Worm (Caenorhabditis elegans) whole organism, late embryonic: Measurements from ENCODE around the gene fbxc-47.

Experiments used
- F13H6.1 ChIP-seq: sonication (generic microtip); optimal IDR thresholded peaks from 2 replicates; lab custom pipeline; 2016; ENCODE audit warnings: missing genetic modification characterization, missing compliant biosample characterization
- ama-1 ChIP-seq: fragments of 150-350 bp; optimal IDR thresholded peaks from 2 replicates; lab custom pipeline; 2014
- ceh-30 ChIP-seq: fragments of 150-350 bp; optimal IDR thresholded peaks from 2 replicates; lab custom pipeline; 2014; ENCODE audit warnings: missing biosample characterization, missing genetic modification characterization
- elt-2 ChIP-seq: sonication (generic microtip); optimal IDR thresholded peaks from 2 replicates; lab custom pipeline; 2016; ENCODE audit warnings: missing genetic modification reagents, missing genetic modification characterization, missing compliant biosample characterization
- nhr-232 ChIP-seq: sonication (generic microtip); optimal IDR thresholded peaks from 2 replicates; lab custom pipeline; 2016; ENCODE audit warnings: missing genetic modification characterization, missing compliant biosample characterization
- pag-3 ChIP-seq: sonication (generic microtip); optimal IDR thresholded peaks from 2 replicates; lab custom pipeline; 2016; ENCODE audit warnings: missing compliant biosample characterization, missing genetic modification characterization, borderline replicate concordance
- pqm-1 ChIP-seq: sonication (generic microtip); optimal IDR thresholded peaks from 2 replicates; lab custom pipeline; 2016; ENCODE audit warnings: missing genetic modification characterization, missing compliant biosample characterization
- ref-2 ChIP-seq: sonication (generic microtip); optimal IDR thresholded peaks from 2 replicates; lab custom pipeline; 2016; ENCODE audit warnings: missing genetic modification characterization, missing compliant biosample characterization
- rnt-1 ChIP-seq: sonication (generic microtip); optimal IDR thresholded peaks from 2 replicates; lab custom pipeline; 2016; ENCODE audit warnings: missing genetic modification characterization, missing compliant biosample characterization
- sdc-2 ChIP-seq: sonication (generic microtip); optimal IDR thresholded peaks from 2 replicates; lab custom pipeline; 2016; ENCODE audit warnings: missing genotype, missing genetic modification characterization, missing compliant biosample characterization
- sox-2 ChIP-seq: fragments of 200-800 bp; sonication (Bioruptor generic); IDR thresholded peaks from 2 replicates; pipeline ENCODE4 v1.3.6; 2022; ENCODE audit warnings: missing genetic modification reagents, missing genetic modification characterization, missing compliant biosample characterization
- syd-9 ChIP-seq: sonication (generic microtip); optimal IDR thresholded peaks from 2 replicates; lab custom pipeline; 2016; ENCODE audit warnings: mild to moderate bottlenecking, missing genetic modification characterization, moderate library complexity, missing compliant biosample characterization
- tbx-2 ChIP-seq: sonication (generic microtip); optimal IDR thresholded peaks from 2 replicates; lab custom pipeline; 2016; ENCODE audit warnings: missing genetic modification characterization, missing compliant biosample characterization
- zip-5 ChIP-seq: sonication (generic microtip); optimal IDR thresholded peaks from 2 replicates; lab custom pipeline; 2016; ENCODE audit warnings: missing genetic modification characterization, missing compliant biosample characterization

ce11 chrIV:3764012-3764549 lies 41.2 kb upstream of the fbxc-47 start:
- no peak for TF ChIP-seq elt-2
- TF ChIP-seq ceh-30 (tag; lab: Kevin White, UChicago) = no peak
- TF ChIP-seq sdc-2 (tag; lab: Kevin White, UChicago) = no peak
- no peak for TF ChIP-seq nhr-232 (tag; lab: Kevin White, UChicago)
- peak; percentile 34 for TF ChIP-seq ref-2 (tag; lab: Kevin White, UChicago)
- TF ChIP-seq pag-3 (tag; lab: Kevin White, UChicago) = no peak
- TF ChIP-seq tbx-2 (tag; lab: Kevin White, UChicago) = peak; percentile 69
- TF ChIP-seq pqm-1 (tag; lab: Kevin White, UChicago) = no peak
- no peak for TF ChIP-seq sox-2
- no peak for TF ChIP-seq rnt-1 (tag; lab: Kevin White, UChicago)
- TF ChIP-seq syd-9 (tag; lab: Kevin White, UChicago) = no peak
- TF ChIP-seq ama-1 (lab: Kevin White, UChicago) = peak; percentile 43
- no peak for TF ChIP-seq F13H6.1 (tag; lab: Kevin White, UChicago)
- no peak for TF ChIP-seq zip-5 (tag; lab: Kevin White, UChicago)
